Worm (Caenorhabditis elegans): ENCODE data around the gene hphd-1.

DNA sequence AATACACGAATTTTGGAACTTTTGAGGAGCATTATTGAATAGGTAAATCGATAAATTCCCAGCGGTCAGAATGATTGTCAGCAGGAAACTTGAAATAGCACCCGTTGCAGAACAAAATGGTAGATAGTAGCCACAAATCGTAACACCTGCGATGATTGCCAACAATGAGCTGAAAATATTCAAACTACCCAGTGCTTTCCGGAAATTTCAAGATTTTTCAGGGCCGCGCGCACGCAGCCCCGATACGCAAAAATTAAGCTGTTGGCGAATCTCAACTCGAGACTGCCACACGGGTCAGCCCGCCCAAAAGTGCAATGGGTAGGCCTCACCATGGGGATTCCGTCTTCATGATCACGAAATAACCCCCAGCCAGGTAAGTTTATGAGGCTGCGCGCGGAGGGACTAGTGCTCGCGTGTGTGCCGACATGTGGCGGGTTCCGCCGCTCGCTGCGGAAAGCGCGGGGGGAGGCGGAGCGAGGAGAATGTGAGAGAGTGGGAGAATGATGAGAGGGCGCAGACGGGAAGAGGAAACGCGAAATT lies 51.7 kb downstream of the hphd-1 start:
- TF ChIP-seq T22C8.4 (GFP tag; IDR thresholded peaks at IDR 0.05) (no peak; the same call in 1 of the 2 replicates), ztf-29 (GFP tag; IDR thresholded peaks at IDR 0.05) (peak; percentile 49; the same call in 1 of the 2 replicates), klf-2 (GFP tag; conservative IDR thresholded peaks at IDR 0.05) (0 out of 2 replicates have a peak, but pooled peaks have one; percentile 56), ref-1 (GFP tag; conservative IDR thresholded peaks at IDR 0.05) (0 out of 2 replicates have a peak, but pooled peaks have one; percentile 48)
